Fruit fly (Drosophila melanogaster) whole organism, embryonic: Measurements from ENCODE around the gene defl.

Source experiments
- Atf-2 ChIP-seq: fragments of 200-800 bp; sonication (Bioruptor generic); optimal IDR thresholded peaks from 2 replicates; lab custom pipeline; 2016; ENCODE audit warnings: missing biosample characterization, missing genetic modification characterization
- Atf6 ChIP-seq: fragments of 200-800 bp; sonication (Bioruptor generic); IDR thresholded peaks from 2 replicates; pipeline ENCODE4 v1.3.6; 2022; ENCODE audit warnings: missing biosample characterization, missing genetic modification characterization
- Bdp1 ChIP-seq: fragments of 200-800 bp; sonication (Bioruptor generic); optimal IDR thresholded peaks from 3 replicates; lab custom pipeline; 2016; ENCODE audit warnings: missing biosample characterization, missing genetic modification characterization
- CG10543 ChIP-seq: fragments of 200-800 bp; sonication (Bioruptor generic); optimal IDR thresholded peaks from 3 replicates; lab custom pipeline; 2017; ENCODE audit warnings: missing biosample characterization, mild to moderate bottlenecking, missing genetic modification characterization, moderate library complexity
- CG10959 ChIP-seq: fragments of 200-800 bp; sonication (Bioruptor generic); IDR thresholded peaks from 2 replicates; pipeline ENCODE4 v1.3.6; 2022; ENCODE audit warnings: missing biosample characterization, missing genetic modification characterization
- CG12391 ChIP-seq: fragments of 200-800 bp; sonication (Bioruptor generic); optimal IDR thresholded peaks from 3 replicates; lab custom pipeline; 2018; ENCODE audit warnings: missing biosample characterization, mild to moderate bottlenecking, missing genetic modification characterization, moderate library complexity
- CG13624 ChIP-seq: fragments of 200-800 bp; sonication (Bioruptor generic); optimal IDR thresholded peaks from 2 replicates; lab custom pipeline; 2016; ENCODE audit warnings: missing biosample characterization, missing genetic modification characterization
- CG31365 ChIP-seq: fragments of 200-800 bp; sonication (Bioruptor generic); optimal IDR thresholded peaks from 2 replicates; lab custom pipeline; 2018; ENCODE audit warnings: missing biosample characterization, mild to moderate bottlenecking, missing genetic modification characterization
- CG33213 ChIP-seq: fragments of 200-800 bp; sonication (Bioruptor generic); optimal IDR thresholded peaks from 3 replicates; lab custom pipeline; 2016; ENCODE audit warnings: missing biosample characterization, missing genetic modification characterization
- CG34422 ChIP-seq: fragments of 200-800 bp; sonication (Bioruptor generic); IDR thresholded peaks from 3 replicates; pipeline ENCODE4 v1.3.6; 2022; ENCODE audit warnings: missing biosample characterization, missing genetic modification characterization
- CG3995 ChIP-seq: fragments of 200-800 bp; sonication (Bioruptor generic); optimal IDR thresholded peaks from 3 replicates; lab custom pipeline; 2016; ENCODE audit warnings: missing biosample characterization, missing genetic modification characterization
- CG4730 ChIP-seq: fragments of 200-800 bp; sonication (Bioruptor generic); IDR thresholded peaks from 2 replicates; pipeline ENCODE4 v1.3.6; 2022; ENCODE audit warnings: missing biosample characterization, missing genetic modification characterization
- CG7372 ChIP-seq: fragments of 200-800 bp; sonication (Bioruptor generic); IDR thresholded peaks from 2 replicates; pipeline ENCODE4 v1.3.6; 2022; ENCODE audit warnings: missing biosample characterization, missing genetic modification characterization
- CG7786 ChIP-seq: fragments of 200-800 bp; sonication (Bioruptor generic); optimal IDR thresholded peaks from 2 replicates; lab custom pipeline; 2016; ENCODE audit warnings: missing biosample characterization, missing genetic modification characterization
- CG9437 ChIP-seq: fragments of 200-800 bp; sonication (Bioruptor generic); optimal IDR thresholded peaks from 2 replicates; lab custom pipeline; 2018; ENCODE audit warnings: missing biosample characterization, mild to moderate bottlenecking, missing genetic modification characterization
- CG9727 ChIP-seq: fragments of 200-800 bp; sonication (Bioruptor generic); optimal IDR thresholded peaks from 3 replicates; lab custom pipeline; 2017; ENCODE audit warnings: missing biosample characterization, mild to moderate bottlenecking, missing genetic modification characterization
- Dbx ChIP-seq: fragments of 200-800 bp; sonication (Bioruptor generic); IDR thresholded peaks from 3 replicates; pipeline ENCODE4 v1.3.6; 2022; ENCODE audit warnings: missing biosample characterization, missing genetic modification characterization
- Dll ChIP-seq: fragments of 200-800 bp; sonication (Bioruptor generic); IDR thresholded peaks from 4 replicates; pipeline ENCODE4 v1.3.6; 2022; ENCODE audit warnings: missing biosample characterization, missing genetic modification characterization; ENCODE audit not compliant: partially characterized antibody
- Doc3 ChIP-seq: fragments of 200-800 bp; sonication (Bioruptor generic); IDR thresholded peaks from 3 replicates; pipeline ENCODE4 v1.3.6; 2022; ENCODE audit warnings: missing biosample characterization, missing genetic modification characterization; ENCODE audit not compliant: partially characterized antibody
- Eip74EF ChIP-seq, 2 experiments: fragments of 200-800 bp in 1 of 2; fragments of >200 bp in 1 of 2; sonication (Bioruptor generic) in 1 of 2; optimal IDR thresholded peaks; 2 replicates each; lab custom pipeline; 2017 to 2019; ENCODE audit warnings: missing biosample characterization in 2 of 2, missing genetic modification characterization in 2 of 2, mild to moderate bottlenecking in 1 of 2, moderate library complexity in 1 of 2
- H2.0 ChIP-seq: fragments of 200-800 bp; sonication (Bioruptor generic); IDR thresholded peaks from 2 replicates; pipeline ENCODE4 v1.3.6; 2022; ENCODE audit warnings: missing biosample characterization, missing genetic modification characterization
- Hand ChIP-seq: fragments of 200-800 bp; sonication (Bioruptor generic); optimal IDR thresholded peaks from 2 replicates; lab custom pipeline; 2017; ENCODE audit warnings: mild to moderate bottlenecking, missing biosample characterization, missing genetic modification reagents, missing genetic modification characterization
- Hr51 ChIP-seq, 2 experiments: fragments of 200-800 bp; sonication (Bioruptor generic); optimal IDR thresholded peaks; 2 replicates in 1 of 2; 3 replicates in 1 of 2; lab custom pipeline; 2016 to 2018; ENCODE audit warnings: missing biosample characterization in 2 of 2, missing genetic modification characterization in 2 of 2, mild to moderate bottlenecking in 1 of 2, moderate library complexity in 1 of 2
- Kr ChIP-seq: fragments of 200-800 bp; sonication (Bioruptor generic); optimal IDR thresholded peaks from 2 replicates; lab custom pipeline; 2017; ENCODE audit warnings: missing biosample characterization, mild to moderate bottlenecking, missing genetic modification characterization
- Lim3 ChIP-seq: fragments of 200-800 bp; sonication (Bioruptor generic); IDR thresholded peaks from 2 replicates; pipeline ENCODE4 v1.3.6; 2022; ENCODE audit warnings: missing biosample characterization, missing genetic modification characterization
- Med ChIP-seq: fragments of 200-800 bp; sonication (Bioruptor generic); peaks from one replicate; lab custom pipeline; 2016; ENCODE audit warnings: missing biosample characterization, missing genetic modification characterization, mild to moderate bottlenecking, inconsistent platforms, moderate library complexity
- Ravus ChIP-seq: fragments of 200-800 bp; sonication (Bioruptor generic); IDR thresholded peaks from 2 replicates; pipeline ENCODE4 v1.3.6; 2022; ENCODE audit warnings: missing biosample characterization, missing genetic modification characterization
- Rfx ChIP-seq: fragments of 200-800 bp; sonication (Bioruptor generic); IDR thresholded peaks from 2 replicates; pipeline ENCODE4 v1.3.6; 2022; ENCODE audit warnings: missing biosample characterization, missing genetic modification characterization
- Sox100B ChIP-seq: fragments of 200-800 bp; sonication (Bioruptor generic); optimal IDR thresholded peaks from 3 replicates; lab custom pipeline; 2018; ENCODE audit warnings: missing biosample characterization, mild to moderate bottlenecking, missing genetic modification characterization
- Trl ChIP-seq, 3 experiments: fragments of >200 bp in 2 of 3; fragments of 200-800 bp in 1 of 3; sonication (Bioruptor generic) in 1 of 3; optimal IDR thresholded peaks; 2 replicates in 1 of 3; 3 replicates in 2 of 3; lab custom pipeline; 2016 to 2017; ENCODE audit warnings: missing biosample characterization in 1 of 3, missing genetic modification characterization in 1 of 3
- Usf ChIP-seq: fragments of 200-800 bp; sonication (Bioruptor generic); optimal IDR thresholded peaks from 2 replicates; lab custom pipeline; 2017; ENCODE audit warnings: missing genotype, missing biosample characterization, missing genetic modification characterization
- Xbp1 ChIP-seq: fragments of 200-800 bp; sonication (Bioruptor generic); optimal IDR thresholded peaks from 3 replicates; lab custom pipeline; 2016; ENCODE audit warnings: missing biosample characterization, mild to moderate bottlenecking, missing genetic modification characterization
- ac ChIP-seq: fragments of 200-800 bp; sonication (Bioruptor generic); optimal IDR thresholded peaks from 3 replicates; lab custom pipeline; 2017; ENCODE audit warnings: missing biosample characterization, mild to moderate bottlenecking, missing genetic modification characterization
- crp ChIP-seq, 2 experiments: fragments of 200-800 bp; sonication (Bioruptor generic); optimal IDR thresholded peaks; 2 replicates in 1 of 2; 3 replicates in 1 of 2; lab custom pipeline; 2017; ENCODE audit warnings: missing biosample characterization in 2 of 2, missing genetic modification characterization in 2 of 2, mild to moderate bottlenecking in 1 of 2, moderate library complexity in 1 of 2
- cwo ChIP-seq: fragments of 200-800 bp; sonication (Bioruptor generic); optimal IDR thresholded peaks from 3 replicates; lab custom pipeline; 2017; ENCODE audit warnings: missing biosample characterization, missing genetic modification characterization, mild to moderate bottlenecking, moderate library complexity, missing genetic modification reagents
- dm ChIP-seq: fragments of 200-800 bp; sonication (Bioruptor generic); optimal IDR thresholded peaks from 3 replicates; lab custom pipeline; 2016; ENCODE audit warnings: missing biosample characterization, missing genetic modification characterization
- ken ChIP-seq: fragments of 200-800 bp; sonication (Bioruptor generic); IDR thresholded peaks from 3 replicates; pipeline ENCODE4 v1.3.6; 2022; ENCODE audit warnings: missing biosample characterization, missing genetic modification characterization
- lbe ChIP-seq: fragments of 200-800 bp; sonication (Bioruptor generic); optimal IDR thresholded peaks from 2 replicates; lab custom pipeline; 2016; ENCODE audit warnings: missing biosample characterization, mild to moderate bottlenecking, missing genetic modification characterization
- mirr ChIP-seq: fragments of 200-800 bp; sonication (Bioruptor generic); optimal IDR thresholded peaks from 3 replicates; lab custom pipeline; 2018; ENCODE audit warnings: missing biosample characterization, mild to moderate bottlenecking, missing genetic modification characterization
- pfk ChIP-seq: fragments of 200-800 bp; sonication (Bioruptor generic); optimal IDR thresholded peaks from 2 replicates; lab custom pipeline; 2018; ENCODE audit warnings: missing biosample characterization, mild to moderate bottlenecking, missing genetic modification characterization, moderate library complexity
- pho ChIP-seq: fragments of 200-800 bp; sonication (Bioruptor generic); optimal IDR thresholded peaks from 2 replicates; lab custom pipeline; 2016; ENCODE audit warnings: missing biosample characterization, missing genetic modification characterization
- prd ChIP-seq, 3 experiments: fragments of >200 bp in 2 of 3; fragments of 200-800 bp in 1 of 3; sonication (Bioruptor generic) in 1 of 3; optimal IDR thresholded peaks in 2 of 3; IDR thresholded peaks in 1 of 3; 2 replicates in 2 of 3; 3 replicates in 1 of 3; pipeline versions ENCODE4 v1.3.6 to Lab custom; 2017 to 2022; ENCODE audit warnings: missing biosample characterization in 1 of 3, missing genetic modification characterization in 1 of 3
- pros ChIP-seq: fragments of 200-800 bp; sonication (Bioruptor generic); optimal IDR thresholded peaks from 3 replicates; lab custom pipeline; 2019; ENCODE audit warnings: missing biosample characterization, mild to moderate bottlenecking, missing genetic modification characterization, moderate library complexity
- psq ChIP-seq: fragments of 200-800 bp; sonication (Bioruptor generic); optimal IDR thresholded peaks from 2 replicates; lab custom pipeline; 2017; ENCODE audit warnings: missing biosample characterization, missing genetic modification characterization
- ro ChIP-seq: fragments of 200-800 bp; sonication (Bioruptor generic); IDR thresholded peaks from 2 replicates; pipeline ENCODE4 v1.3.6; 2022; ENCODE audit warnings: missing biosample characterization, missing genetic modification characterization
- sd ChIP-seq: fragments of 200-800 bp; sonication (Bioruptor generic); optimal IDR thresholded peaks from 3 replicates; lab custom pipeline; 2018; ENCODE audit warnings: missing biosample characterization, mild to moderate bottlenecking, missing genetic modification characterization, moderate library complexity
- slp2 ChIP-seq: fragments of 200-800 bp; sonication (Bioruptor generic); optimal IDR thresholded peaks from 2 replicates; lab custom pipeline; 2016; ENCODE audit warnings: missing biosample characterization, missing genetic modification characterization
- tin ChIP-seq: fragments of 200-800 bp; sonication (Bioruptor generic); optimal IDR thresholded peaks from 3 replicates; lab custom pipeline; 2016; ENCODE audit warnings: missing biosample characterization, missing genetic modification characterization
- wor ChIP-seq: fragments of 200-800 bp; sonication (Bioruptor generic); IDR thresholded peaks from 2 replicates; pipeline ENCODE4 v1.3.6; 2022; ENCODE audit warnings: missing biosample characterization, missing genetic modification characterization
- z ChIP-seq: fragments of 200-800 bp; sonication (Bioruptor generic); IDR thresholded peaks from 3 replicates; pipeline ENCODE4 v1.3.6; 2022; ENCODE audit warnings: missing biosample characterization, missing genetic modification characterization

Gene defl

dm6 chr3L:9763389-9763917 is 40.2 kb downstream of the defl start, which contains the start of gene Ae2 (continued):
- TF ChIP-seq Med (GFP tag; lab: Kevin White, UChicago) (peak; percentile 85), psq (GFP tag; lab: Kevin White, UChicago) (peak; percentile 92), prd (optimal IDR thresholded peaks at IDR 0.05; lab: Kevin White, UChicago) (no peak), prd (GFP tag; IDR thresholded peaks at IDR 0.05; lab: Robert Waterston, UW) (no peak), cwo (GFP tag; lab: Kevin White, UChicago) (peak; percentile 99), dm (GFP tag; lab: Kevin White, UChicago) (peak; percentile 3), ro (GFP tag; lab: Robert Waterston, UW) (no peak), Dbx (0 out of 3 replicates have a peak, but pooled peaks have one; percentile 14), crp (GFP tag; optimal IDR thresholded peaks at IDR 0.05; lab: Kevin White, UChicago) (no peak), pfk (GFP tag; lab: Kevin White, UChicago) (no peak), pho (GFP tag; lab: Kevin White, UChicago) (peak; percentile 1), CG34422 (GFP tag; lab: Robert Waterston, UW) (no peak), CG10543 (GFP tag; lab: Kevin White, UChicago) (peak; percentile 40), slp2 (GFP tag; lab: Kevin White, UChicago) (no peak), Hr51 (GFP tag; optimal IDR thresholded peaks at IDR 0.05; lab: Kevin White, UChicago) (no peak), CG7372 (GFP tag; lab: Robert Waterston, UW) (no peak), Xbp1 (GFP tag; lab: Kevin White, UChicago) (no peak), Rfx (GFP tag; lab: Robert Waterston, UW) (no peak; the same call in 1 of the 2 replicates), lbe (GFP tag; lab: Kevin White, UChicago) (peak; percentile 10), Bdp1 (GFP tag; lab: Kevin White, UChicago) (no peak), wor (no peak), CG31365 (tag; lab: Kevin White, UChicago) (no peak), Atf-2 (GFP tag; lab: Kevin White, UChicago) (no peak), CG7786 (GFP tag; lab: Kevin White, UChicago) (no peak), CG4730 (GFP tag; lab: Robert Waterston, UW) (no peak), CG33213 (no peak), Doc3 (GFP tag; lab: Robert Waterston, UW) (no peak), Atf6 (GFP tag; lab: Robert Waterston, UW) (peak; percentile 21; the same call in 1 of the 2 replicates), CG10959 (no peak), Trl (optimal IDR thresholded peaks at IDR 0.05; lab: Kevin White, UChicago) (peak; percentile 50 to 63), Trl (GFP tag; optimal IDR thresholded peaks at IDR 0.05; lab: Kevin White, UChicago) (no peak), pros (GFP tag; lab: Kevin White, UChicago) (no peak), sd (tag; lab: Kevin White, UChicago) (peak; percentile 5), mirr (no peak), Dll (GFP tag; lab: Robert Waterston, UW) (no peak), Eip74EF (GFP tag; optimal IDR thresholded peaks at IDR 0.05; lab: Kevin White, UChicago) (peak in 1 of 2 experiments; percentile 45), H2.0 (GFP tag; lab: Robert Waterston, UW) (no peak), Kr (GFP tag; lab: Kevin White, UChicago) (no peak), Usf (GFP tag; lab: Kevin White, UChicago) (no peak), Hand (no peak), Lim3 (GFP tag; lab: Robert Waterston, UW) (no peak), CG9437 (GFP tag; lab: Kevin White, UChicago) (peak; percentile 72), CG13624 (GFP tag; lab: Kevin White, UChicago) (peak; percentile 12), Sox100B (no peak), CG3995 (GFP tag; lab: Kevin White, UChicago) (no peak), Ravus (GFP tag; lab: Robert Waterston, UW) (no peak), CG12391 (tag; lab: Kevin White, UChicago) (no peak), tin (GFP tag; lab: Kevin White, UChicago) (no peak), ac (GFP tag; lab: Kevin White, UChicago) (no peak), z (GFP tag; lab: Robert Waterston, UW) (no peak), CG9727 (no peak), ken (GFP tag; lab: Robert Waterston, UW) (no peak)
